Fruit fly (Drosophila melanogaster): ENCODE measurements around the gene Scr.

dm6 chr3R:6885182-6885789 is 35.5 kb upstream of the Scr start:
- TF ChIP-seq insv (optimal IDR thresholded peaks at IDR 0.05), result no peak
- TF ChIP-seq ttk (optimal IDR thresholded peaks at IDR 0.05), result no peak

All from Kc167 (cell line).